Worm (Caenorhabditis elegans) whole organism, early embryonic: ENCODE results near the gene C09E7.10.

ENCODE experiments used
- B0310.2 ChIP-seq: sonication (generic microtip); optimal IDR thresholded peaks from 2 replicates; lab custom pipeline; 2016; ENCODE audit warnings: mild to moderate bottlenecking, missing genetic modification characterization, missing compliant biosample characterization
- F13C5.2 ChIP-seq: sonication (generic microtip); optimal IDR thresholded peaks from 2 replicates; lab custom pipeline; 2017; ENCODE audit warnings: mild to moderate bottlenecking, missing genetic modification characterization, inconsistent platforms, missing compliant biosample characterization
- aly-1 ChIP-seq: sonication (generic microtip); optimal IDR thresholded peaks from 2 replicates; lab custom pipeline; 2016; ENCODE audit warnings: missing genetic modification characterization, missing compliant biosample characterization
- ama-1 ChIP-seq: fragments of 150-350 bp; optimal IDR thresholded peaks from 2 replicates; lab custom pipeline; 2014
- ceh-13 ChIP-seq: fragments of 200-800 bp; sonication (Bioruptor generic); optimal IDR thresholded peaks from 2 replicates; lab custom pipeline; 2018; ENCODE audit warnings: mild to moderate bottlenecking, missing genetic modification characterization, missing compliant biosample characterization
- ceh-36 ChIP-seq: sonication (generic microtip); optimal IDR thresholded peaks from 2 replicates; lab custom pipeline; 2016; ENCODE audit warnings: missing genetic modification characterization, inconsistent platforms, missing compliant biosample characterization
- ets-7 ChIP-seq: sonication (generic microtip); optimal IDR thresholded peaks from 2 replicates; lab custom pipeline; 2016; ENCODE audit warnings: missing genotype, missing genetic modification characterization, missing compliant biosample characterization
- flt-1 ChIP-seq: fragments of 200-800 bp; sonication (Bioruptor generic); IDR thresholded peaks from 2 replicates; pipeline ENCODE4 v1.3.6; 2022; ENCODE audit warnings: missing genetic modification characterization, missing compliant biosample characterization
- hmbx-1 ChIP-seq: sonication (generic microtip); optimal IDR thresholded peaks from 2 replicates; lab custom pipeline; 2016; ENCODE audit warnings: mild to moderate bottlenecking, missing genetic modification characterization, missing compliant biosample characterization
- hmg-4 ChIP-seq: fragments of 200-800 bp; sonication (Bioruptor generic); optimal IDR thresholded peaks from 2 replicates; lab custom pipeline; 2018; ENCODE audit warnings: mild to moderate bottlenecking, missing genetic modification characterization, missing compliant biosample characterization
- hnd-1 ChIP-seq: sonication (generic microtip); optimal IDR thresholded peaks from 2 replicates; lab custom pipeline; 2016; ENCODE audit warnings: missing genetic modification characterization, missing compliant biosample characterization
- pes-1 ChIP-seq: fragments of 200-800 bp; sonication (Bioruptor generic); IDR thresholded peaks from 2 replicates; pipeline ENCODE4 v1.3.6; 2022; ENCODE audit warnings: missing genetic modification reagents, missing genetic modification characterization, missing compliant biosample characterization
- scrt-1 ChIP-seq: fragments of 200-800 bp; sonication (Bioruptor generic); IDR thresholded peaks from 2 replicates; pipeline ENCODE4 v1.3.6; 2022; ENCODE audit warnings: missing genetic modification characterization, missing compliant biosample characterization
- sea-1 ChIP-seq: fragments of 200-800 bp; sonication (Bioruptor generic); conservative IDR thresholded peaks from 2 replicates; pipeline ENCODE4 v1.3.6; 2022; ENCODE audit warnings: missing genetic modification characterization, missing compliant biosample characterization
- tbx-11 ChIP-seq: fragments of 200-800 bp; sonication (Bioruptor generic); IDR thresholded peaks from 2 replicates; pipeline ENCODE4 v1.3.6; 2022; ENCODE audit warnings: missing genetic modification characterization, missing compliant biosample characterization
- tbx-37 ChIP-seq: fragments of 200-800 bp; sonication (Bioruptor generic); conservative IDR thresholded peaks from 2 replicates; pipeline ENCODE4 v1.3.6; 2022; ENCODE audit warnings: missing genetic modification reagents, missing genetic modification characterization, missing compliant biosample characterization
- tra-4 ChIP-seq: sonication (generic microtip); optimal IDR thresholded peaks from 2 replicates; lab custom pipeline; 2017; ENCODE audit warnings: missing genetic modification characterization, missing compliant biosample characterization

C09E7.10 gene

DNA sequence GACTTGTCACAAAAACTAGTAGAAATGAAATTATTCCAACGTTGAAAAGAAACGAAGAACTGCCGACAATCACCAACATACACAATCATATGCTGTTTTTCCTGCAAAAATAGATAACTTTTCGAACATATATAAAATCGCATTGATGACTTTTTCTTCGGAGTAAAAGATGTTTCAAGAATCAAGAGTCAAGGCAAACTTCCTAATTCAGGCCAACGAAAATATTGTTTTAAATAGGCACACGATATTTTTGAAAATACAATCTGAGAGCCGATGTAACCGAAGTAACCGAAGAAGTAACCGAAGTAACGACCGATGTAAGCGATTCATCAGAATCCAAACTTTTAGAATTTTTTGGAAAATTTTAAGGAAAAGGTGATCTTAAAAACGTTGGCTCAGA, at the start of gene C09E7.10:
Gene C09E7.10 (minus strand): TSS at position 101 of the 400 bp plus-strand sequence.
- TF ChIP-seq scrt-1 (GFP tag; lab: Robert Waterston, UW) (no peak), flt-1 (GFP tag; lab: Robert Waterston, UW) (no peak), pes-1 (GFP tag; lab: Robert Waterston, UW) (no peak), tra-4 (tag; lab: Kevin White, UChicago) (no peak), B0310.2 (tag; lab: Kevin White, UChicago) (no peak), tbx-11 (GFP tag; lab: Robert Waterston, UW) (no peak), ama-1 (lab: Kevin White, UChicago) (no peak), hnd-1 (no peak), ceh-36 (tag; lab: Kevin White, UChicago) (no peak), aly-1 (tag; lab: Kevin White, UChicago) (no peak), hmbx-1 (tag; lab: Kevin White, UChicago) (no peak), sea-1 (GFP tag; lab: Robert Waterston, UW) (no peak), ets-7 (no peak), tbx-37 (no peak)

DNA sequence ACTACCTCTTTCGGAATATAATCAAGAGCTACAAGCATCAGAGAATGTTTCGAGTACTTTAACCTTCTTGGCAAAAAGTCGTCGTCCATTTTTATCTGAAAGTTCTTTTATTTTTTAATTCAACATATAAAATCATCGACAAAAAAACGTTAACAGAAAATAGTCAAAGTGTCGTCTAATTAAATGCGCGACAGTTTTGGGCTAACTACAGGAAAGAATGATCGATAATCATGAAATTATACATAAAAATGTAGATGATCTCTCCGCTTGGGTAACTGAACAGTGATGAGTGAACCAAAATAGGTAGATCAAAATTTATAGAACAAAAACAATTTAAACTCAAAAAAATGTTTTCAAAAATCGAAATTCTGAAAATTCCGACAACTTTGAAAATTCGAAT, 38.6 kb upstream of the C09E7.10 start, which contains the start of gene C09E7.8:
Gene C09E7.8 (minus strand): TSS at position 101 of the 400 bp plus-strand sequence.
- TF ChIP-seq scrt-1 (GFP tag; lab: Robert Waterston, UW) (no peak), aly-1 (tag; lab: Kevin White, UChicago) (no peak), B0310.2 (tag; lab: Kevin White, UChicago) (no peak), sea-1 (GFP tag; lab: Robert Waterston, UW) (no peak), hmg-4 (GFP tag; lab: Kevin White, UChicago) (no peak), F13C5.2 (tag; lab: Kevin White, UChicago) (no peak), tra-4 (tag; lab: Kevin White, UChicago) (no peak), ceh-13 (no peak), ceh-36 (tag; lab: Kevin White, UChicago) (no peak), flt-1 (GFP tag; lab: Robert Waterston, UW) (no peak), pes-1 (GFP tag; lab: Robert Waterston, UW) (no peak), hmbx-1 (tag; lab: Kevin White, UChicago) (no peak), ama-1 (lab: Kevin White, UChicago) (no peak), ets-7 (no peak)

DNA sequence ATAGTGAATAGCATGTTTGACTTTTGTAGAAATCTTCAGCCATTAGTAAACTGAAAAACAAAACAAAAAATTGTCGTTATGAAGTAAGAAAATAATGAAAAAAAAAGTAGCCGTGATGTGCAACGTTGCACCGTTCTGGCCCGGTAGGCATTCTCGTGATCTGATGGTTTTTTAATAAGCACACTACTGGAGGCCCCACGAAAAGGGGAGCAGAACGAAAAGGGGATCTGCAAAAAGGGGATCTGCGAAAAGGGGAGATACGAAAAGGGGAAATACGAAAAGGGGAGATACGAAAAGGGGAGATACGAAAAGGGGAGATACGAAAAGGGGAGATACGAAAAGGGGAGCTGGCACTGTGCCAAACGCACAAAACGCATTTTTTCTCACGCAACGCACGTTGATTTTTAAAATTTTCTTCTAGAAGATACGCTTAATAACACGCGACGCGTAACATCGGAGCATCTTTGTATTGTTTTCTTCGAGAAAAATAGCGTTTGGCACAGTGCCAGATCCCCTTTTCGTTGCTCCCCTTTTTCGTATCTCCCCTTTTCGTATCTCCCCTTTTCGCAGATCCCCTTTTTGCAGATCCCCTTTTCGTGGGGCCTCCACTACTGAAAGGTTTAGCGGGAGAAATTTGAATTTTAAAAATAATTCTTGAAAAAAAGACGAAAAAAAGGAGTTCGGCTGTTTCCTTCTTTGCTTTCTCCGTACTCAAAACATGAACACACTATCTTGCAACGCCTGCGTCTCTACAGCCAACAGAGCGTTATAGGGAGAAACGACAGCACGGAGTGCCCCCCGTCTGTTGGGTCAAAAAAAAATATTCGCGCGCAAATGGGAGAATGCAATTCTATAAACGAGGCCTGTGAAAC, 31.6 kb upstream of the C09E7.10 start, which contains the start of gene C09E7.7:
Gene C09E7.7 (minus strand): TSS at position 57 of the 872 bp plus-strand sequence.
- TF ChIP-seq sea-1 (GFP tag; lab: Robert Waterston, UW) (peak; percentile 71), tbx-11 (GFP tag; lab: Robert Waterston, UW) (peak; percentile 24; the same call in 1 of the 2 replicates), hmg-4 (GFP tag; lab: Kevin White, UChicago) (peak; percentile 39), aly-1 (tag; lab: Kevin White, UChicago) (peak; percentile 73), pes-1 (GFP tag; lab: Robert Waterston, UW) (peak; percentile 60), tbx-37 (peak; percentile 74), ets-7 (peak; percentile 50)

DNA sequence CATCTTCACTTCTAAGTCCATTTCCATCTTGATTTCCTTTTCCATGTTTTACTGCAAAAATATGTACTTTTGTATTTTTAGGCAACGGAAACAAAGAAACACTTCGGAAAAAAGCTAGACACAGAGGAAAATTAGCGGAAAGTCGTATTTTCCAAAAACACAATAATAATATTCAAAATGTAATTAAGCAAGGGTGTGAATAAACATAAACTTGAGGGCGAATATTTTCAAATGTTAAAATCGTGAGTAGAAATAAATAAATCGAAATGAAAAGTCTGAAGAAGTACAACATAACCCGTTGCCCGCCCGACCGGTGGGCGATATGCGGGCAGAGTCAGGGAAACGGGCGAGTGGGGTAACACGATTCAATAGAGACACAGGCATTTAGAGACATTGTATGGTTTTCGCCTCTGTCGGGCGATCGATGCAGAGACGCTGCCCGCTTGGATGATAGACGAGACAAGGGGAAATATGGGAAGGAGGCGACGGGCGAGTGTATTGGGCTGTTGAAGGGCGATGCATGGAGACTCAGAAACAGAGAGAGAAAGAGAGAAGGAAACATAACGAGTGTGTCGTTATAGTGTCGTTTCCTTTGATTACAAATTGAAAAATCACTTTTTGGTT, 17.2 kb upstream of the C09E7.10 start, which contains the start of gene C09E7.4:
Gene C09E7.4 (minus strand): TSS at position 51 of the 624 bp plus-strand sequence.
- TF ChIP-seq ceh-13 = no peak
- no peak for TF ChIP-seq ama-1 (lab: Kevin White, UChicago)
- TF ChIP-seq tra-4 (tag; lab: Kevin White, UChicago) = no peak
- peak; percentile 9 for TF ChIP-seq ceh-36 (tag; lab: Kevin White, UChicago)
- no peak for TF ChIP-seq B0310.2 (tag; lab: Kevin White, UChicago)
- peak; percentile 22 for TF ChIP-seq ets-7
- no peak; the same call in 1 of the 2 replicates for TF ChIP-seq pes-1 (GFP tag; lab: Robert Waterston, UW)
- TF ChIP-seq tbx-37 = no peak
- no peak for TF ChIP-seq flt-1 (GFP tag; lab: Robert Waterston, UW)
- no peak for TF ChIP-seq scrt-1 (GFP tag; lab: Robert Waterston, UW)
- TF ChIP-seq hnd-1 = no peak
- no peak for TF ChIP-seq hmg-4 (GFP tag; lab: Kevin White, UChicago)
- no peak for TF ChIP-seq sea-1 (GFP tag; lab: Robert Waterston, UW)
- TF ChIP-seq tbx-11 (GFP tag; lab: Robert Waterston, UW) = no peak
- peak; percentile 38 for TF ChIP-seq aly-1 (tag; lab: Kevin White, UChicago)
- TF ChIP-seq F13C5.2 (tag; lab: Kevin White, UChicago) = peak; percentile 65
- no peak for TF ChIP-seq hmbx-1 (tag; lab: Kevin White, UChicago)

DNA sequence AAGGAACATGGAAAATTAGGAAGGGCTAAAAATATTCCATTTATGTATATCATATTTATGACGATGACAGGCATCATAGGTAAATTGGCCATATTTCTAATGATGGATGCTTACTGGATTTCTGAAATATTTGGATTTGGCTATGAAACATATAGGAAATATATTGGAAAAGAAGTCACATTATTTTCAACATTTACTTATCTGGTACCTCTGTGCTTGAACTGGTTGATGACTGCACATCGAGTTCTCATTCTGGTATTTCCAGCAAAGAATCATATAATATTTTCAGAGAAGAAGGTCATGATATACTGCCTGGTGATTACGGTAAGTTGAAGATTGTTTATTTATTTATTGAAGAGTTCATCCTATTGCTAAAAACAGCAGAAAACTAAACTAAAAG, 12.8 kb upstream of the C09E7.10 start, which contains the start of gene srxa-5:
Gene srxa-5 (plus strand): TSS at position 301 of the 400 bp plus-strand sequence.
- no peak for TF ChIP-seq ama-1 (lab: Kevin White, UChicago)

DNA sequence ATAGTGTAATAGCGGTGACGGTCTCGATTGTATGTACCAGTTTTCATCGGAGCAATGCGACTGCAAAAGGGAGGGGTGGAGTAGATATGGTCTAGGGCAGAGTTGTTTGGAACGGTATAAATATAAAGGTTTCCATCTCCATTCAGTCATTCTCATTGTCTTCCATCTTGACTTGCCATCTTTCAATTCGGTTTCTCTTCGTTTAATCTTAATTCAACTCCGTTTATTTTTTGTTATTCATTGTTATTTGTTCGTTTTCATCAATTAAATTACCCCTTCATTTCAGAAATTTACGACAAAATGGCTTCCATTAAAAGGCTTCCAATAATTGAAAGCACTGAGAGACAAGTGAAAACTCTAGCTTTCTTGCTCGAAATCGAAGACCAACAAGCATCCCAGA, 11.2 kb upstream of the C09E7.10 start, which contains the start of gene C09E7.11:
Gene C09E7.11 (plus strand): TSS at position 301 of the 400 bp plus-strand sequence.
- TF ChIP-seq tbx-37 = no peak
- TF ChIP-seq aly-1 (tag; lab: Kevin White, UChicago) = no peak
- TF ChIP-seq F13C5.2 (tag; lab: Kevin White, UChicago) = no peak
- TF ChIP-seq ets-7 = no peak
- no peak for TF ChIP-seq pes-1 (GFP tag; lab: Robert Waterston, UW)
- TF ChIP-seq hmg-4 (GFP tag; lab: Kevin White, UChicago) = no peak
- no peak for TF ChIP-seq B0310.2 (tag; lab: Kevin White, UChicago)
- no peak for TF ChIP-seq ceh-36 (tag; lab: Kevin White, UChicago)
- TF ChIP-seq ceh-13 = no peak
- TF ChIP-seq scrt-1 (GFP tag; lab: Robert Waterston, UW) = no peak
- no peak for TF ChIP-seq flt-1 (GFP tag; lab: Robert Waterston, UW)
- no peak for TF ChIP-seq hnd-1
- no peak for TF ChIP-seq ama-1 (lab: Kevin White, UChicago)
